Worm (Caenorhabditis elegans): Measurements from ENCODE around the gene C23G10.10.

DNA sequence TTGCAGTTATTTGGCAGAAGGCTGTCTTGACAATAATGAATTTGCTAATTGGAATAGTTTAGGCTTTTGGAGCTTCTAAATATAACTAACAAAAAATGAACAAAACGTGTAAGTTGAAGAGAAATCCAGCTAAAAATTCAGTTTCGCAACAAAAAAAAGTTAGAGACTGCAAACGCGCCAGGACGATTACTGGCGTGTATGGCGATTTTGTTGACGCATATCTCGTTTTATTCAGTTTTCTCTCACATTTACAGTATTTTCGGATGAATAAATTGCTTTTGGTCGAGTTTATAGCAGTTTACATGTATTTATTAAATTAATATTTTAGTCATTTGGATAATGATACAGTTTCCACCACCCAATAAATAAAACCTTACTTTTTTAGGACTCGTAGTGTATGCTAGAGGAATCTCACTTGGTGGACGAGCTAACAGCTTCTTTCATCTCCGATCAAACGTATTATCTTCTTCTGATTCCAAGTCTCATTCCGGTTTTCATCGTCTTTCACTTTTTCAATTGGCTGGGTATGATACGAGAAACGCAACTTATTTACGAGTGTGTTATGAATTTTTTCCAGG lies 40.7 kb downstream of the C23G10.10 start, which contains the start of the genes abcf-3 and F42A10.5:
- TF ChIP-seq dao-5 (tag; optimal IDR thresholded peaks at IDR 0.05) (no peak), him-1 (tag; optimal IDR thresholded peaks at IDR 0.05) (no peak), W03F9.2 (tag; optimal IDR thresholded peaks at IDR 0.05) (peak; percentile 90)

All from whole organism, L4/young adult.